Fruit fly (Drosophila melanogaster): ENCODE results near the gene Pten.

The Pten gene

DNA sequence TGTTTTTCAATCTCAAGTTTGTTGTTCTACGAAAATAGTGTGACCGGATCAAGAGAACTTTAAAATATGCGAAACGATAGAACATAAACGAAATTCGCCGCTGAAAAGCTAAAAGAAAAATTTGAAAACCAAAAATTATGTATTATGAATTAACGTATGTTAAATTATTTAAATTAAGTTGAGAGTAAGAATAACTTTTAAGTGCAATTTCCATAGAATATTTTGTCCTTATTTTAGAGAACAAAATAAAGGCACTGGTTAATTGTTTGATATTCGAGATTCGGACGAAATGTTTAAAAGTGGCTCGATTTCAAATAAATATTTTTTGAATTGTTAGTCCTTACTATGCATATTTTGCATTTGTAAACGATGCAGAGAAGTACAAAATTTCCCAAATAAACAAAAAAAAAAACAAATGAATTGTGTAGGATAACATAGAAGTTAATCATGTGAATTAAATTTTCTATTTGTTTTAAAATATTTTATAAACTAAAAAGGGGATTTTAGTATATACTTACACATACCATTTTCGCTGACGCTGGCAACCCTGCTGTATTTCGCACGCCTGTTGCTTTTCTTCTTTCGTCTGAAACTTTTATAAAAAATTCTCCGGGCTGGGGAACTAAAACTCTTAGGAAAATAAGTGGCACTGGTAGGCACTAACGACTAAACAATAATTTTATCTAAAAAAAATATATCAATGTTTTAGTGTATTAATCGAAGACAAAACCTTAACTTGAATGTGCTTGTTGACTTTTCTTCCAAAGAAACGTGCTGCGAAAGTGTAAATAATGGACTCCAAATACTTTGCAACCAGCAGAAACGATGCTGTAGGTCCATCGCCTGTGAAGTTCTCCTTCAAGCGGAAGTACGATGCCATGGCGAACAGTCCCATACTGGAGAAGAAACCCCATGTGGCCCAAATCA is 50.0 kb downstream of the Pten start, which contains the start of the genes CG5727 and ath (continued):
- TF ChIP-seq CG30020 (tag; optimal IDR thresholded peaks at IDR 0.05) (peak; percentile 32), chinmo (GFP tag; IDR thresholded peaks at IDR 0.05; ENCODE audit: partially characterized antibody) (no peak), cad (GFP tag; optimal IDR thresholded peaks at IDR 0.05) (no peak), Bdp1 (GFP tag; optimal IDR thresholded peaks at IDR 0.05) (no peak), CG4328 (GFP tag; optimal IDR thresholded peaks at IDR 0.05) (peak; percentile 11), CG17568 (GFP tag; optimal IDR thresholded peaks at IDR 0.05) (no peak), Med (GFP tag) (peak; percentile 72), kah (GFP tag; optimal IDR thresholded peaks at IDR 0.05) (peak; percentile 88), GATAe (GFP tag; conservative IDR thresholded peaks at IDR 0.05) (no peak), ato (GFP tag; IDR thresholded peaks at IDR 0.05; ENCODE audit: partially characterized antibody) (no peak), CG31388 (GFP tag; optimal IDR thresholded peaks at IDR 0.05) (no peak), CG15073 (GFP tag; optimal IDR thresholded peaks at IDR 0.05) (no peak), CG11456 (GFP tag; IDR thresholded peaks at IDR 0.05) (no peak), CG12659 (GFP tag; optimal IDR thresholded peaks at IDR 0.05) (peak; percentile 28), CG9215 (GFP tag; IDR thresholded peaks at IDR 0.05) (no peak), dm (GFP tag; optimal IDR thresholded peaks at IDR 0.05) (no peak), CG13775 (GFP tag; optimal IDR thresholded peaks at IDR 0.05) (peak; percentile 18)

DNA sequence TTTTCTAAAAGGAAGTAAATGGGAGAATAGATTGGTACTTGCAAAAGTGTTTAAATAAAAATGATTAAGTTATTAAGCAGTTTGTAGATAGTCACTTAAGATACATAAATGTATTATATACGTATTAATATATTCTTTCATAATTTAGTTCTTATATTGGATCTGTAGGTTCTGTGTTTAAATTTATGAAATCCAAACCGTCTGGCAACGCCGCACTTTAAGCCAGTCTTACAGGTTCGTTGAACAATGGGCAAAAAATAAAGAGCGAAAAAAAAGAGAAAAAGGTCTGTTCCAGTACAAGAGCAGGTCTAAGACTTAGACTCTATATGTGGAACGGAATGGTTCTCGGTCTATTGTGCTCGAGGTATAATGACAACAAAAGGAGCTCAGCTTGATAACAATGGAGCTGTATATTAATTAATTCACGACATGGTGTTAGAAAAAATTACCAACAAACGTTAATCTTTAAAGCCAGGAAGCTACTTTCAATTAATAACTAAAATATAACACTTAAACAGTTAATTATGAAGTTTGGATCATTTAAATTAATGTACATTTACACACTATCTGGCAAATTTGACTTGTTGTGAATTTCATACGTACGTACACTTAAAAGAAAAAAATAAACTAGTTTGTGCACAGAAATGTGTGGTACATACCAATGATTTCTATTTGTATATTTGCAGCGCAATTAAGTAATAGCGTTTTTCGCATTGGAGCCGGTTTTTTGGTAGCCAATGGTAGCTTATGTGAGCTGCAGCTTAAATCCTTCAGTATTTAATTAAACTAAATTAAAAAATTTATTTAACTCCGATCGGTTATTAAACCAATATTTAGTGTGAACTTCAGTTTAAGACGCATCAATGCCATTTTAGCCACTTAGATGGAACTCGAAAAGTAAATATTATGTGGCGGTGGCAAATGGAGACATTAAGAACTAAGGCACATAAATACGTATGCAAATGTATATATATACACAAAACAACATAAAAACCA is 51.8 kb downstream of the Pten start, which contains the start of gene CG5731:
Gene CG5731 (minus strand): TSS at position 946 of the 996 bp plus-strand sequence.
- TF ChIP-seq her (GFP tag; optimal IDR thresholded peaks at IDR 0.05) (no peak), Doc3 (GFP tag; IDR thresholded peaks at IDR 0.05; ENCODE audit: partially characterized antibody) (no peak), disco-r (GFP tag; optimal IDR thresholded peaks at IDR 0.05) (no peak), CG5953 (GFP tag; IDR thresholded peaks at IDR 0.05) (no peak), CG32532 (GFP tag; IDR thresholded peaks at IDR 0.05) (no peak), CG8281 (tag; optimal IDR thresholded peaks at IDR 0.05) (no peak), trem (tag; optimal IDR thresholded peaks at IDR 0.05) (peak; percentile 10), CG7372 (GFP tag; IDR thresholded peaks at IDR 0.05) (no peak), pzg (GFP tag; optimal IDR thresholded peaks at IDR 0.05) (no peak), nerfin-1 (tag; optimal IDR thresholded peaks at IDR 0.05) (no peak), CG12744 (GFP tag; optimal IDR thresholded peaks at IDR 0.05) (no peak), al (GFP tag; IDR thresholded peaks at IDR 0.05) (no peak), CG17802 (tag; optimal IDR thresholded peaks at IDR 0.05) (no peak), CG7745 (tag; optimal IDR thresholded peaks at IDR 0.05) (peak; percentile 17), kni (GFP tag; optimal IDR thresholded peaks at IDR 0.05) (peak; percentile 65), CG4617 (GFP tag; optimal IDR thresholded peaks at IDR 0.05; ENCODE audit: borderline replicate concordance) (peak; percentile 9), grn (GFP tag; optimal IDR thresholded peaks at IDR 0.05) (no peak), Fer2 (tag; optimal IDR thresholded peaks at IDR 0.05) (no peak), psq (GFP tag; optimal IDR thresholded peaks at IDR 0.05) (no peak), CG16813 (GFP tag; IDR thresholded peaks at IDR 0.05; ENCODE audit: partially characterized antibody) (no peak), bbx (GFP tag; IDR thresholded peaks at IDR 0.05; ENCODE audit: partially characterized antibody) (no peak), klu (GFP tag; IDR thresholded peaks at IDR 0.05) (no peak), CG12155 (GFP tag; optimal IDR thresholded peaks at IDR 0.05) (no peak), Dll (GFP tag; IDR thresholded peaks at IDR 0.05; ENCODE audit: partially characterized antibody) (no peak), CG11398 (GFP tag; optimal IDR thresholded peaks at IDR 0.05) (no peak), CG13296 (GFP tag; optimal IDR thresholded peaks at IDR 0.05) (peak; percentile 28), z (GFP tag; IDR thresholded peaks at IDR 0.05) (no peak), kah (GFP tag; optimal IDR thresholded peaks at IDR 0.05) (no peak), CG15479 (GFP tag; optimal IDR thresholded peaks at IDR 0.05) (no peak)
